Worm (Caenorhabditis elegans) whole organism, L4 larva: Measurements from ENCODE around the gene tbc-14.

ENCODE experiments used
- D1046.2 ChIP-seq: fragments of 200-800 bp; sonication (Bioruptor generic); IDR thresholded peaks from 2 replicates; pipeline ENCODE4 v1.3.6; 2022; ENCODE audit warnings: missing genetic modification characterization, missing compliant biosample characterization
- F26F4.8 ChIP-seq: fragments of 200-800 bp; sonication (Bioruptor generic); conservative IDR thresholded peaks from 2 replicates; pipeline ENCODE4 v1.3.6; 2022; ENCODE audit warnings: missing genetic modification characterization, missing compliant biosample characterization
- T20F7.1 ChIP-seq: fragments of 200-800 bp; sonication (Bioruptor generic); optimal IDR thresholded peaks from 2 replicates; lab custom pipeline; 2018; ENCODE audit warnings: mild to moderate bottlenecking, missing genetic modification characterization, missing compliant biosample characterization
- T26A8.4 ChIP-seq: fragments of 200-800 bp; sonication (Bioruptor generic); IDR thresholded peaks from 2 replicates; pipeline ENCODE4 v1.3.6; 2022; ENCODE audit warnings: missing genetic modification characterization, missing compliant biosample characterization
- ZK337.2 ChIP-seq: fragments of 200-800 bp; sonication (Bioruptor generic); IDR thresholded peaks from 2 replicates; pipeline ENCODE4 v1.3.6; 2022; ENCODE audit warnings: missing genetic modification reagents, missing genetic modification characterization, missing compliant biosample characterization
- ZK546.5 ChIP-seq, 2 experiments: sonication (generic microtip); optimal IDR thresholded peaks; 2 replicates each; lab custom pipeline; 2017; ENCODE audit warnings: missing biosample characterization in 2 of 2, missing genetic modification characterization in 2 of 2
- aha-1 ChIP-seq: fragments of 150-350 bp; peaks from one replicate; lab custom pipeline; 2014; ENCODE audit warnings: missing biosample characterization, missing genetic modification characterization
- ceh-20 ChIP-seq: fragments of 200-800 bp; sonication (Bioruptor generic); IDR thresholded peaks from 2 replicates; pipeline ENCODE4 v1.3.6; 2022; ENCODE audit warnings: missing genetic modification reagents, missing genetic modification characterization, missing compliant biosample characterization
- ceh-44 ChIP-seq: fragments of 200-800 bp; sonication (Bioruptor generic); IDR thresholded peaks from 2 replicates; pipeline ENCODE4 v1.3.6; 2022; ENCODE audit warnings: missing genetic modification reagents, missing genetic modification characterization, missing compliant biosample characterization
- ceh-62 ChIP-seq: sonication (generic microtip); optimal IDR thresholded peaks from 2 replicates; lab custom pipeline; 2017; ENCODE audit warnings: missing biosample characterization, missing genetic modification characterization
- ces-1 ChIP-seq: fragments of 150-350 bp; sonication (generic microtip); optimal IDR thresholded peaks from 4 replicates; lab custom pipeline; 2014; ENCODE audit warnings: missing biosample characterization, missing genetic modification reagents, missing genetic modification characterization
- cey-2 ChIP-seq: sonication (generic microtip); optimal IDR thresholded peaks from 3 replicates; lab custom pipeline; 2017; ENCODE audit warnings: missing genetic modification characterization, mild to moderate bottlenecking, missing compliant biosample characterization, antibody characterized with exemption, borderline replicate concordance; ENCODE audit not compliant: insufficient read depth
- ctbp-1 ChIP-seq: fragments of 200-800 bp; sonication (Bioruptor generic); IDR thresholded peaks from 2 replicates; pipeline ENCODE4 v1.3.6; 2022; ENCODE audit warnings: missing genetic modification reagents, missing genetic modification characterization, missing compliant biosample characterization
- daf-16 ChIP-seq, 3 experiments: sonication (generic microtip); optimal IDR thresholded peaks; 2 replicates each; lab custom pipeline; 2016 to 2017; ENCODE audit warnings: missing genetic modification characterization in 3 of 3, missing genetic modification reagents in 3 of 3, mild to moderate bottlenecking in 2 of 3, missing compliant biosample characterization in 2 of 3, missing biosample characterization in 1 of 3, moderate library complexity in 1 of 3
- daf-19 ChIP-seq: fragments of 200-800 bp; sonication (Bioruptor generic); conservative IDR thresholded peaks from 2 replicates; pipeline ENCODE4 v1.3.6; 2022; ENCODE audit warnings: missing genetic modification characterization, missing compliant biosample characterization
- dve-1 ChIP-seq: sonication (generic microtip); optimal IDR thresholded peaks from 2 replicates; lab custom pipeline; 2017; ENCODE audit warnings: antibody characterized with exemption, mild to moderate bottlenecking, missing genetic modification characterization, missing compliant biosample characterization; ENCODE audit not compliant: insufficient read depth
- egl-43 ChIP-seq: fragments of 200-800 bp; sonication (Bioruptor generic); IDR thresholded peaks from 2 replicates; pipeline ENCODE4 v1.3.6; 2022; ENCODE audit warnings: missing genetic modification reagents, missing genetic modification characterization, missing compliant biosample characterization
- hif-1 ChIP-seq, 2 experiments: sonication (generic microtip); optimal IDR thresholded peaks; 2 replicates each; lab custom pipeline; 2016 to 2017; ENCODE audit warnings: missing compliant biosample characterization in 2 of 2, missing genetic modification characterization in 2 of 2, missing genetic modification reagents in 2 of 2, missing genotype in 2 of 2, mild to moderate bottlenecking in 1 of 2
- hlh-11 ChIP-seq: fragments of 200-800 bp; sonication (Bioruptor generic); optimal IDR thresholded peaks from 2 replicates; lab custom pipeline; 2018; ENCODE audit warnings: mild to moderate bottlenecking, missing genetic modification characterization, missing compliant biosample characterization
- hlh-30 ChIP-seq: sonication (generic microtip); optimal IDR thresholded peaks from 2 replicates; lab custom pipeline; 2017; ENCODE audit warnings: antibody characterized with exemption, mild to moderate bottlenecking, missing genetic modification characterization, missing compliant biosample characterization; ENCODE audit not compliant: insufficient read depth
- lim-7 ChIP-seq: fragments of 200-800 bp; sonication (Bioruptor generic); IDR thresholded peaks from 2 replicates; pipeline ENCODE4 v1.3.6; 2022; ENCODE audit warnings: missing genetic modification characterization, missing compliant biosample characterization
- lin-1 ChIP-seq: fragments of 200-800 bp; sonication (Bioruptor generic); IDR thresholded peaks from 2 replicates; pipeline ENCODE4 v1.3.6; 2022; ENCODE audit warnings: missing genetic modification reagents, missing genetic modification characterization, missing compliant biosample characterization
- lin-38 ChIP-seq: fragments of 200-800 bp; sonication (Bioruptor generic); IDR thresholded peaks from 2 replicates; pipeline ENCODE4 v1.3.6; 2022; ENCODE audit warnings: missing genetic modification reagents, missing genetic modification characterization, missing compliant biosample characterization
- lir-3 ChIP-seq: sonication (generic microtip); optimal IDR thresholded peaks from 2 replicates; lab custom pipeline; 2016; ENCODE audit warnings: mild to moderate bottlenecking, missing genetic modification characterization, missing compliant biosample characterization
- lsy-2 ChIP-seq, 2 experiments: fragments of 150-350 bp in 1 of 2; sonication (generic microtip) in 1 of 2; optimal IDR thresholded peaks; 2 replicates each; lab custom pipeline; 2014 to 2017; ENCODE audit warnings: missing biosample characterization in 2 of 2, missing genetic modification characterization in 2 of 2
- mdl-1 ChIP-seq, 2 experiments: fragments of 150-350 bp in 1 of 2; sonication (generic microtip) in 1 of 2; optimal IDR thresholded peaks; 2 replicates each; lab custom pipeline; 2014 to 2017; ENCODE audit warnings: missing biosample characterization in 2 of 2, missing genetic modification characterization in 2 of 2
- mep-1 ChIP-seq: fragments of 150-350 bp; sonication (generic microtip); optimal IDR thresholded peaks from 3 replicates; lab custom pipeline; 2014; ENCODE audit warnings: missing biosample characterization, missing genetic modification characterization
- nhr-10 ChIP-seq: fragments of 150-350 bp; optimal IDR thresholded peaks from 2 replicates; lab custom pipeline; 2014; ENCODE audit warnings: missing biosample characterization, missing genetic modification characterization
- nhr-102 ChIP-seq: sonication (generic microtip); optimal IDR thresholded peaks from 2 replicates; lab custom pipeline; 2016; ENCODE audit warnings: mild to moderate bottlenecking, missing genetic modification characterization, moderate library complexity, missing compliant biosample characterization
- nhr-11 ChIP-seq: fragments of 150-350 bp; optimal IDR thresholded peaks from 2 replicates; lab custom pipeline; 2014; ENCODE audit warnings: missing biosample characterization, missing genetic modification characterization
- nhr-111 ChIP-seq: fragments of 200-800 bp; sonication (Bioruptor generic); optimal IDR thresholded peaks from 2 replicates; lab custom pipeline; 2018; ENCODE audit warnings: mild to moderate bottlenecking, missing genetic modification characterization, missing compliant biosample characterization
- nhr-25 ChIP-seq: sonication (generic microtip); optimal IDR thresholded peaks from 2 replicates; lab custom pipeline; 2017; ENCODE audit warnings: missing genetic modification characterization, mild to moderate bottlenecking, missing compliant biosample characterization, antibody characterized with exemption, moderate library complexity, borderline replicate concordance; ENCODE audit not compliant: insufficient read depth
- nhr-28 ChIP-seq: fragments of 150-350 bp; optimal IDR thresholded peaks from 2 replicates; lab custom pipeline; 2014; ENCODE audit warnings: missing biosample characterization, missing genetic modification characterization
- nhr-42 ChIP-seq: fragments of 200-800 bp; sonication (Bioruptor generic); IDR thresholded peaks from 2 replicates; pipeline ENCODE4 v1.3.6; 2022; ENCODE audit warnings: missing genetic modification characterization, missing compliant biosample characterization
- nhr-48 ChIP-seq: sonication (generic microtip); optimal IDR thresholded peaks from 2 replicates; lab custom pipeline; 2016; ENCODE audit warnings: mild to moderate bottlenecking, missing genetic modification characterization, missing compliant biosample characterization
- nhr-6 ChIP-seq: fragments of 150-350 bp; optimal IDR thresholded peaks from 2 replicates; lab custom pipeline; 2014; ENCODE audit warnings: missing biosample characterization, missing genetic modification characterization
- nhr-76 ChIP-seq: fragments of 150-350 bp; optimal IDR thresholded peaks from 2 replicates; lab custom pipeline; 2014; ENCODE audit warnings: missing biosample characterization, missing genetic modification characterization
- nhr-77 ChIP-seq: fragments of 150-350 bp; optimal IDR thresholded peaks from 2 replicates; lab custom pipeline; 2014; ENCODE audit warnings: missing biosample characterization, missing genetic modification characterization
- php-3 ChIP-seq: fragments of 200-800 bp; sonication (Bioruptor generic); IDR thresholded peaks from 2 replicates; pipeline ENCODE4 v1.3.6; 2022; ENCODE audit warnings: missing genetic modification reagents, missing genetic modification characterization, missing compliant biosample characterization
- pqm-1 ChIP-seq: sonication (generic microtip); optimal IDR thresholded peaks from 2 replicates; lab custom pipeline; 2017; ENCODE audit warnings: missing biosample characterization, missing genetic modification characterization
- saeg-2 ChIP-seq: fragments of 200-800 bp; sonication (Bioruptor generic); IDR thresholded peaks from 2 replicates; pipeline ENCODE4 v1.3.6; 2022; ENCODE audit warnings: missing genetic modification reagents, missing genetic modification characterization, missing compliant biosample characterization
- set-16 ChIP-seq: fragments of 200-800 bp; sonication (Bioruptor generic); IDR thresholded peaks from 2 replicates; pipeline ENCODE4 v1.3.6; 2022; ENCODE audit warnings: missing genetic modification reagents, missing genetic modification characterization, missing compliant biosample characterization
- skn-1 ChIP-seq: fragments of 150-350 bp; optimal IDR thresholded peaks from 2 replicates; lab custom pipeline; 2014; ENCODE audit warnings: missing biosample characterization, missing genetic modification characterization
- snpc-4 ChIP-seq: fragments of 150-350 bp; optimal IDR thresholded peaks from 2 replicates; lab custom pipeline; 2014; ENCODE audit warnings: missing biosample characterization, missing genetic modification characterization
- tra-1 ChIP-seq: fragments of 200-800 bp; sonication (Bioruptor generic); IDR thresholded peaks from 2 replicates; pipeline ENCODE4 v1.3.6; 2022; ENCODE audit warnings: missing genetic modification reagents, missing genetic modification characterization, missing compliant biosample characterization
- unc-62 ChIP-seq, 3 experiments: fragments of 150-350 bp in 1 of 3; sonication (generic microtip); optimal IDR thresholded peaks in 2 of 3; peaks in 1 of 3; 1 replicate in 1 of 3; 2 replicates in 2 of 3; lab custom pipeline; 2014 to 2017; ENCODE audit warnings: missing biosample characterization in 3 of 3, missing genetic modification characterization in 3 of 3, missing genetic modification reagents in 3 of 3, missing genotype in 1 of 3
- zfp-2 ChIP-seq: sonication (generic microtip); optimal IDR thresholded peaks from 2 replicates; lab custom pipeline; 2016; ENCODE audit warnings: mild to moderate bottlenecking, missing genetic modification characterization, missing compliant biosample characterization
- ztf-7 ChIP-seq: fragments of 150-350 bp; optimal IDR thresholded peaks from 2 replicates; lab custom pipeline; 2014; ENCODE audit warnings: missing biosample characterization, missing genetic modification characterization

Gene tbc-14

ce11 chrII:13469043-13469652 lies 21.8 kb upstream of the tbc-14 start, which contains the start of gene E01G4.3:
E01G4.3 (minus strand) TSS chrII:13469602.
- TF ChIP-seq set-16 (GFP tag; lab: Robert Waterston, UW) (no peak), daf-16 (GFP tag; optimal IDR thresholded peaks at IDR 0.05; lab: Kevin White, UChicago) (peak in 1 of 2 experiments; percentile 68), daf-16 (tag; optimal IDR thresholded peaks at IDR 0.05; lab: Kevin White, UChicago) (peak; percentile 96), nhr-6 (tag; lab: Kevin White, UChicago) (peak; percentile 31), ztf-7 (tag; lab: Kevin White, UChicago) (peak; percentile 76), unc-62 (GFP tag; optimal IDR thresholded peaks at IDR 0.05 in 1 of 2; lab: Kevin White, UChicago) (peak in 1 of 2 experiments; percentile 97), unc-62 (tag; optimal IDR thresholded peaks at IDR 0.05; lab: Kevin White, UChicago) (no peak), ceh-20 (peak; percentile 50; the same call in 1 of the 2 replicates), lim-7 (GFP tag; lab: Robert Waterston, UW) (no peak), T20F7.1 (GFP tag; lab: Kevin White, UChicago) (peak; percentile 53), T26A8.4 (peak; percentile 51; the same call in 1 of the 2 replicates), nhr-48 (tag; lab: Kevin White, UChicago) (peak; percentile 97), zfp-2 (tag; lab: Kevin White, UChicago) (no peak), hlh-11 (peak; percentile 95), ctbp-1 (GFP tag; lab: Robert Waterston, UW) (peak; percentile 26; the same call in 1 of the 2 replicates), ceh-44 (no peak), D1046.2 (GFP tag; lab: Robert Waterston, UW) (no peak), nhr-25 (no peak), nhr-77 (tag; lab: Kevin White, UChicago) (peak; percentile 79), cey-2 (no peak), daf-19 (no peak), saeg-2 (GFP tag; lab: Robert Waterston, UW) (peak; percentile 68; the same call in 1 of the 2 replicates), mdl-1 (tag; optimal IDR thresholded peaks at IDR 0.05; lab: Kevin White, UChicago) (peak; percentile 72 to 86), nhr-76 (tag; lab: Kevin White, UChicago) (no peak), egl-43 (GFP tag; lab: Robert Waterston, UW) (no peak), pqm-1 (peak; percentile 38), mep-1 (peak; percentile 76), lin-1 (peak; percentile 73; the same call in 1 of the 2 replicates), lin-38 (GFP tag; lab: Robert Waterston, UW) (peak; percentile 39; the same call in 1 of the 2 replicates), ZK337.2 (GFP tag; lab: Robert Waterston, UW) (no peak), nhr-111 (no peak), ces-1 (GFP tag; lab: Kevin White, UChicago) (no peak), tra-1 (peak; percentile 86), hlh-30 (tag; lab: Kevin White, UChicago) (peak; percentile 94), lir-3 (no peak), ceh-62 (tag; lab: Kevin White, UChicago) (no peak), skn-1 (tag; lab: Kevin White, UChicago) (no peak), F26F4.8 (GFP tag; lab: Robert Waterston, UW) (no peak), php-3 (GFP tag; lab: Robert Waterston, UW) (peak; percentile 53), nhr-28 (tag; lab: Kevin White, UChicago) (peak; percentile 94), nhr-42 (GFP tag; lab: Robert Waterston, UW) (peak; percentile 11; the same call in 1 of the 2 replicates), snpc-4 (tag; lab: Kevin White, UChicago) (no peak), nhr-102 (tag; lab: Kevin White, UChicago) (peak; percentile 77), nhr-11 (tag; lab: Kevin White, UChicago) (peak; percentile 94), hif-1 (tag; optimal IDR thresholded peaks at IDR 0.05; lab: Kevin White, UChicago) (peak in 1 of 2 experiments; percentile 91), aha-1 (tag; lab: Kevin White, UChicago) (peak; percentile 97), lsy-2 (tag; optimal IDR thresholded peaks at IDR 0.05; lab: Kevin White, UChicago) (peak; percentile 14 to 34), dve-1 (tag; lab: Kevin White, UChicago) (peak; percentile 89), ZK546.5 (tag; optimal IDR thresholded peaks at IDR 0.05; lab: Kevin White, UChicago) (no peak), nhr-10 (tag; lab: Kevin White, UChicago) (peak; percentile 86)
